Fruit fly (Drosophila melanogaster): ENCODE measurements around the gene CG31221.
A peak's percentile ranks its signal among the peaks of the same experiment; 100 is the strongest.

CG31221 gene

dm6 chr3R:19463874-19464549 is 51.5 kb downstream of the CG31221 start (continued):
- TF ChIP-seq CG18476 (GFP tag; optimal IDR thresholded peaks at IDR 0.05) (no peak), CG3065 (GFP tag; optimal IDR thresholded peaks at IDR 0.05) (no peak), CG6791 (GFP tag; IDR thresholded peaks at IDR 0.05; ENCODE audit: partially characterized antibody) (no peak), Pdp1 (GFP tag; optimal IDR thresholded peaks at IDR 0.05) (peak; percentile 18 to 51), CG15514 (GFP tag; optimal IDR thresholded peaks at IDR 0.05) (peak; percentile 43), caup (GFP tag; optimal IDR thresholded peaks at IDR 0.05; ENCODE audit: severe bottlenecking) (peak; percentile 76), lbe (GFP tag; optimal IDR thresholded peaks at IDR 0.05) (no peak), dimm (GFP tag; IDR thresholded peaks at IDR 0.05) (no peak), CG12155 (GFP tag; optimal IDR thresholded peaks at IDR 0.05) (no peak), CG9817 (tag; optimal IDR thresholded peaks at IDR 0.05) (no peak), CG8388 (GFP tag; optimal IDR thresholded peaks at IDR 0.05) (peak; percentile 56), odd (GFP tag; optimal IDR thresholded peaks at IDR 0.05) (peak; percentile 82), CG6683 (GFP tag; optimal IDR thresholded peaks at IDR 0.05) (peak; percentile 45), peb (GFP tag; IDR thresholded peaks at IDR 0.05) (no peak), Bteb2 (GFP tag; optimal IDR thresholded peaks at IDR 0.05) (no peak), maf-S (GFP tag; optimal IDR thresholded peaks at IDR 0.05) (peak; percentile 36), CG31388 (GFP tag; optimal IDR thresholded peaks at IDR 0.05) (no peak), HmgD (GFP tag; optimal IDR thresholded peaks at IDR 0.05) (peak; percentile 4), Ravus (GFP tag; IDR thresholded peaks at IDR 0.05) (no peak), CG17912 (GFP tag; optimal IDR thresholded peaks at IDR 0.05) (no peak), sens-2 (GFP tag; IDR thresholded peaks at IDR 0.05) (peak; percentile 43; the same call in 1 of the 2 replicates), CG17802 (tag; optimal IDR thresholded peaks at IDR 0.05) (peak; percentile 32), Aef1 (GFP tag; IDR thresholded peaks at IDR 0.05) (no peak), CG1024 (GFP tag; IDR thresholded peaks at IDR 0.05) (peak; percentile 18; the same call in 1 of the 2 replicates), MBD-R2 (GFP tag; IDR thresholded peaks at IDR 0.05) (no peak), hkb (optimal IDR thresholded peaks at IDR 0.05) (no peak), hkb (GFP tag; IDR thresholded peaks at IDR 0.05) (no peak; the same call in 1 of the 2 replicates), cato (GFP tag; optimal IDR thresholded peaks at IDR 0.05; ENCODE audit: borderline replicate concordance) (no peak), mirr (GFP tag; optimal IDR thresholded peaks at IDR 0.05) (peak; percentile 74), HHEX (GFP tag; optimal IDR thresholded peaks at IDR 0.05) (peak; percentile 71), Hr51 (GFP tag; optimal IDR thresholded peaks at IDR 0.05) (peak; percentile 35 to 58), Gug (GFP tag; IDR thresholded peaks at IDR 0.05) (no peak), shn (GFP tag; optimal IDR thresholded peaks at IDR 0.05) (peak; percentile 53), unpg (GFP tag; optimal IDR thresholded peaks at IDR 0.05) (peak; percentile 64), eve (GFP tag; optimal IDR thresholded peaks at IDR 0.05) (peak in 1 of 2 experiments; percentile 64), CG4328 (GFP tag; optimal IDR thresholded peaks at IDR 0.05) (peak; percentile 50), CG42726 (GFP tag; IDR thresholded peaks at IDR 0.05; ENCODE audit: partially characterized antibody) (no peak), CG7839 (tag; optimal IDR thresholded peaks at IDR 0.05) (peak; percentile 29), pzg (GFP tag; optimal IDR thresholded peaks at IDR 0.05) (no peak), CG17612 (GFP tag; IDR thresholded peaks at IDR 0.05) (no peak), CG10565 (GFP tag; optimal IDR thresholded peaks at IDR 0.05) (no peak), Stat92E (GFP tag; optimal IDR thresholded peaks at IDR 0.05) (no peak), CG14050 (GFP tag; IDR thresholded peaks at IDR 0.05) (no peak; the same call in 1 of the 3 replicates), dmrt99B (tag; optimal IDR thresholded peaks at IDR 0.05) (peak; percentile 51), Hr39 (optimal IDR thresholded peaks at IDR 0.05) (no peak), lola (GFP tag; optimal IDR thresholded peaks at IDR 0.05) (peak in 1 of 3 experiments; percentile 62), crp (GFP tag; optimal IDR thresholded peaks at IDR 0.05) (no peak), ro (GFP tag; IDR thresholded peaks at IDR 0.05) (no peak), yki (optimal IDR thresholded peaks at IDR 0.05) (no peak)

Data from whole organism, embryonic.